Worm (Caenorhabditis elegans) whole organism, L4 larva: ENCODE results near the gene F40G12.2.

Experiments
- F26F4.8 ChIP-seq: fragments of 200-800 bp; sonication (Bioruptor generic); conservative IDR thresholded peaks from 2 replicates; pipeline ENCODE4 v1.3.6; 2022; ENCODE audit warnings: missing genetic modification characterization, missing compliant biosample characterization
- Y75B8A.6 ChIP-seq: fragments of 200-800 bp; sonication (Bioruptor generic); IDR thresholded peaks from 2 replicates; pipeline ENCODE4 v1.3.6; 2022; ENCODE audit warnings: missing genetic modification reagents, missing genetic modification characterization, missing compliant biosample characterization
- aha-1 ChIP-seq: fragments of 150-350 bp; peaks from one replicate; lab custom pipeline; 2014; ENCODE audit warnings: missing biosample characterization, missing genetic modification characterization
- ama-1 ChIP-seq: fragments of 150-350 bp; optimal IDR thresholded peaks from 2 replicates; lab custom pipeline; 2014; ENCODE audit warnings: inconsistent platforms, mixed read lengths
- attf-4 ChIP-seq: sonication (generic microtip); optimal IDR thresholded peaks from 3 replicates; lab custom pipeline; 2017; ENCODE audit warnings: missing biosample characterization, missing genetic modification characterization
- ceh-28 ChIP-seq: fragments of 150-350 bp; optimal IDR thresholded peaks from 2 replicates; lab custom pipeline; 2014; ENCODE audit warnings: missing biosample characterization, missing genetic modification reagents, missing genetic modification characterization
- ceh-44 ChIP-seq: fragments of 200-800 bp; sonication (Bioruptor generic); IDR thresholded peaks from 2 replicates; pipeline ENCODE4 v1.3.6; 2022; ENCODE audit warnings: missing genetic modification reagents, missing genetic modification characterization, missing compliant biosample characterization
- ceh-82 ChIP-seq: sonication (generic microtip); optimal IDR thresholded peaks from 2 replicates; lab custom pipeline; 2017; ENCODE audit warnings: missing biosample characterization, missing genetic modification characterization
- daf-12 ChIP-seq: fragments of 150-350 bp; optimal IDR thresholded peaks from 2 replicates; lab custom pipeline; 2014; ENCODE audit warnings: missing biosample characterization, missing genetic modification reagents, missing genetic modification characterization
- daf-16 ChIP-seq, 3 experiments: sonication (generic microtip); optimal IDR thresholded peaks; 2 replicates each; lab custom pipeline; 2016 to 2017; ENCODE audit warnings: missing genetic modification characterization in 3 of 3, missing genetic modification reagents in 3 of 3, mild to moderate bottlenecking in 2 of 3, missing compliant biosample characterization in 2 of 3, missing biosample characterization in 1 of 3, moderate library complexity in 1 of 3
- daf-19 ChIP-seq: fragments of 200-800 bp; sonication (Bioruptor generic); conservative IDR thresholded peaks from 2 replicates; pipeline ENCODE4 v1.3.6; 2022; ENCODE audit warnings: missing genetic modification characterization, missing compliant biosample characterization
- dmd-6 ChIP-seq: fragments of 200-800 bp; sonication (Bioruptor generic); IDR thresholded peaks from 2 replicates; pipeline ENCODE4 v1.3.6; 2022; ENCODE audit warnings: missing genetic modification reagents, missing genetic modification characterization, missing compliant biosample characterization
- dmd-8 ChIP-seq: fragments of 200-800 bp; sonication (Bioruptor generic); IDR thresholded peaks from 2 replicates; pipeline ENCODE4 v1.3.6; 2022; ENCODE audit warnings: missing genetic modification characterization, missing compliant biosample characterization
- dmd-9 ChIP-seq: fragments of 200-800 bp; sonication (Bioruptor generic); IDR thresholded peaks from 2 replicates; pipeline ENCODE4 v1.3.6; 2022; ENCODE audit warnings: missing genetic modification reagents, missing genetic modification characterization, missing compliant biosample characterization
- egl-27 ChIP-seq: sonication (generic microtip); optimal IDR thresholded peaks from 3 replicates; lab custom pipeline; 2017; ENCODE audit warnings: missing biosample characterization, missing genetic modification reagents, missing genetic modification characterization
- hlh-11 ChIP-seq: fragments of 200-800 bp; sonication (Bioruptor generic); optimal IDR thresholded peaks from 2 replicates; lab custom pipeline; 2018; ENCODE audit warnings: mild to moderate bottlenecking, missing genetic modification characterization, missing compliant biosample characterization
- hlh-30 ChIP-seq: sonication (generic microtip); optimal IDR thresholded peaks from 2 replicates; lab custom pipeline; 2017; ENCODE audit warnings: antibody characterized with exemption, mild to moderate bottlenecking, missing genetic modification characterization, missing compliant biosample characterization; ENCODE audit not compliant: insufficient read depth
- lin-1 ChIP-seq: fragments of 200-800 bp; sonication (Bioruptor generic); IDR thresholded peaks from 2 replicates; pipeline ENCODE4 v1.3.6; 2022; ENCODE audit warnings: missing genetic modification reagents, missing genetic modification characterization, missing compliant biosample characterization
- lin-13 ChIP-seq: fragments of 150-350 bp; optimal IDR thresholded peaks from 2 replicates; lab custom pipeline; 2014; ENCODE audit warnings: missing biosample characterization, missing genetic modification reagents, missing genetic modification characterization
- lin-29 ChIP-seq: fragments of 200-800 bp; sonication (Bioruptor generic); IDR thresholded peaks from 2 replicates; pipeline ENCODE4 v1.3.6; 2022; ENCODE audit warnings: missing genetic modification reagents, missing genetic modification characterization, missing compliant biosample characterization
- mdt-29 ChIP-seq: fragments of 200-800 bp; sonication (Bioruptor generic); IDR thresholded peaks from 2 replicates; pipeline ENCODE4 v1.3.6; 2022; ENCODE audit warnings: missing genetic modification reagents, missing genetic modification characterization, missing compliant biosample characterization
- mes-2 ChIP-seq: sonication (generic microtip); optimal IDR thresholded peaks from 2 replicates; lab custom pipeline; 2016; ENCODE audit warnings: missing genotype, mild to moderate bottlenecking, missing genetic modification characterization, missing compliant biosample characterization; ENCODE audit not compliant: poor library complexity, severe bottlenecking
- mxl-3 ChIP-seq: fragments of 200-800 bp; sonication (Bioruptor generic); optimal IDR thresholded peaks from 2 replicates; lab custom pipeline; 2018; ENCODE audit warnings: mild to moderate bottlenecking, missing genetic modification characterization, missing compliant biosample characterization
- nhr-102 ChIP-seq: sonication (generic microtip); optimal IDR thresholded peaks from 2 replicates; lab custom pipeline; 2016; ENCODE audit warnings: mild to moderate bottlenecking, missing genetic modification characterization, moderate library complexity, missing compliant biosample characterization
- nhr-11 ChIP-seq: fragments of 150-350 bp; optimal IDR thresholded peaks from 2 replicates; lab custom pipeline; 2014; ENCODE audit warnings: missing biosample characterization, missing genetic modification characterization
- nhr-28 ChIP-seq: fragments of 150-350 bp; optimal IDR thresholded peaks from 2 replicates; lab custom pipeline; 2014; ENCODE audit warnings: missing biosample characterization, missing genetic modification characterization
- nhr-48 ChIP-seq: sonication (generic microtip); optimal IDR thresholded peaks from 2 replicates; lab custom pipeline; 2016; ENCODE audit warnings: mild to moderate bottlenecking, missing genetic modification characterization, missing compliant biosample characterization
- nhr-76 ChIP-seq: fragments of 150-350 bp; optimal IDR thresholded peaks from 2 replicates; lab custom pipeline; 2014; ENCODE audit warnings: missing biosample characterization, missing genetic modification characterization
- pqm-1 ChIP-seq: sonication (generic microtip); optimal IDR thresholded peaks from 2 replicates; lab custom pipeline; 2017; ENCODE audit warnings: missing biosample characterization, missing genetic modification characterization
- saeg-2 ChIP-seq: fragments of 200-800 bp; sonication (Bioruptor generic); IDR thresholded peaks from 2 replicates; pipeline ENCODE4 v1.3.6; 2022; ENCODE audit warnings: missing genetic modification reagents, missing genetic modification characterization, missing compliant biosample characterization
- snpc-1.2 ChIP-seq: fragments of 200-800 bp; sonication (Bioruptor generic); IDR thresholded peaks from 2 replicates; pipeline ENCODE4 v1.3.6; 2022; ENCODE audit warnings: missing genetic modification reagents, missing genetic modification characterization, missing compliant biosample characterization
- tra-1 ChIP-seq: fragments of 200-800 bp; sonication (Bioruptor generic); IDR thresholded peaks from 2 replicates; pipeline ENCODE4 v1.3.6; 2022; ENCODE audit warnings: missing genetic modification reagents, missing genetic modification characterization, missing compliant biosample characterization
- unc-130 ChIP-seq: sonication (generic microtip); optimal IDR thresholded peaks from 2 replicates; lab custom pipeline; 2016; ENCODE audit warnings: missing genetic modification reagents, missing genetic modification characterization, missing compliant biosample characterization
- vab-7 ChIP-seq: fragments of 200-800 bp; sonication (Bioruptor generic); IDR thresholded peaks from 2 replicates; pipeline ENCODE4 v1.3.6; 2022; ENCODE audit warnings: missing genetic modification reagents, missing genetic modification characterization, missing compliant biosample characterization
- zfp-2 ChIP-seq: sonication (generic microtip); optimal IDR thresholded peaks from 2 replicates; lab custom pipeline; 2016; ENCODE audit warnings: mild to moderate bottlenecking, missing genetic modification characterization, missing compliant biosample characterization
- zip-11 ChIP-seq: fragments of 200-800 bp; sonication (Bioruptor generic); IDR thresholded peaks from 2 replicates; pipeline ENCODE4 v1.3.6; 2022; ENCODE audit warnings: missing genetic modification characterization, missing compliant biosample characterization
- ztf-7 ChIP-seq: fragments of 150-350 bp; optimal IDR thresholded peaks from 2 replicates; lab custom pipeline; 2014; ENCODE audit warnings: missing biosample characterization, missing genetic modification characterization

The F40G12.2 gene

DNA sequence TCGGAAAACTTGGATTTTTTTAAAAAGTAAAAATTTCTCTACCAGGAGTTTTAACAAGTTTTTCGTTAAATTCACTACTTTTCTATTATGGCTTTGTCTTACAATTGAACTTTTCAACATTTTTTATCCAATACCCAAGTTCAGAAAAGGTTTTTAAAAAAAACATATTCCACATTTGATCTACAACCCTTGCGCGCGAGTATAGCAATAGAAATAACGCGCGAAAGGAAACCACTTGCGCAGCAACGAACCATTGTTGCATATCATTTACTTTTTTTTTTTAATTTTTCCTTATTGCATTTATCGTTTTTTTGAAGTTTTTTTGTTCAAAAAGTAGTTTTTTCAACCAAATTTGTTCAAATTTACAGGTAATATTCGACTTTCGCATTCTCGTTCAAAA lies 25.1 kb upstream of the F40G12.2 start, which contains the start of gene F40G12.11:
TSS of gene F40G12.11 (plus strand) at position 369 of the 400 bp plus-strand sequence.
- TF ChIP-seq vab-7 (GFP tag; lab: Robert Waterston, UW) (no peak), attf-4 (tag; lab: Kevin White, UChicago) (no peak), hlh-30 (tag; lab: Kevin White, UChicago) (no peak), unc-130 (GFP tag; lab: Kevin White, UChicago) (no peak), saeg-2 (GFP tag; lab: Robert Waterston, UW) (no peak), dmd-6 (GFP tag; lab: Robert Waterston, UW) (no peak), nhr-76 (no peak), nhr-102 (tag; lab: Kevin White, UChicago) (no peak), dmd-8 (no peak), nhr-28 (tag; lab: Kevin White, UChicago) (no peak), zfp-2 (no peak), Y75B8A.6 (GFP tag; lab: Robert Waterston, UW) (no peak)

DNA sequence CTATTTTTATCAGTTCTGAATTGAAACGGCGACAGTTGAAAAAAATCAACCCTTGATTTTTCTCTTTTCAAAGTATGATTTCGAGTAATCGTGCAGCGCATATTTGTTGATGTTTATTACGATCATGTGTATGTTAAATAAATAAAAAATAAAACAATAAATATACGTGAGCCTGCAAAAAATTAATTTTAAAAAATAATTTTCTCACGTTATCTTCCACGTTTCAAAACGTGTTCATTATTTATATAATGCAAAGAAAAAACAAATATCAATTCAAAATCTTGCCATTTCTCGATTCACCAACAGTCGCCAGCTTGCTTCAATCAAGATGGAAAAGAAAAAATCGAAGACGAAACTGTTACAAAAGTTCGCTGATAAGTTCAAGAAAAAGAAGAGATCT lies 22.5 kb upstream of the F40G12.2 start, which contains the start of gene F40G12.10:
TSS of gene F40G12.10 (plus strand) at position 301 of the 400 bp plus-strand sequence.
- TF ChIP-seq lin-1 (GFP tag; lab: Robert Waterston, UW) (no peak), daf-19 (GFP tag; lab: Robert Waterston, UW) (no peak), nhr-11 (tag; lab: Kevin White, UChicago) (no peak), daf-12 (tag; lab: Kevin White, UChicago) (no peak), F26F4.8 (GFP tag; lab: Robert Waterston, UW) (no peak), dmd-9 (GFP tag; lab: Robert Waterston, UW) (no peak), ztf-7 (tag; lab: Kevin White, UChicago) (no peak)

DNA sequence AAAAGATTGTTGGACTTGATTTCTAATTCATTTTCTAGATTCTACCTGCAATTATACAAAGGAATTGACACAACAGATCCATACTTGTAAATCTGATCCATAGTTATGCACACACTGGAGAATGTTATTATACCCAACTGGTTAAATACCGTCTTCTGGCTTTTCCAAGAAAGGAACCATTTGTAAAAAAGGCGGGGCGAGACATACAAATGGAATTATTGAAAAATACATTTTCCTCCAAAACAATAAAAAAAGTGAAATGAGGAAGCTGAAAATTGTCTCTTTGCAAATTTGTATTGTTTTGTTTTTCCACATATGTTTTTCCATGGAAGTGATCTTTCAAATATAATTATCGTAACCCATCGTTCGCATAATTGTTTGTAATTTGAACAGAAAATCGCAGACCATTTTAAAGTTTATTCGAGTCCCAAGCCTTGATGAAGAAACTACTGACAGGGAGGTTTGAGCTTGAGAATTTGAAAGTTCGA lies 21.5 kb upstream of the F40G12.2 start, which contains the start of the genes srt-74 and F40G12.9:
TSS of gene srt-74 (minus strand) at position 101 of the 488 bp plus-strand sequence.
TSS of gene F40G12.9 (plus strand) at position 438 of the 488 bp plus-strand sequence.
- TF ChIP-seq ama-1 (lab: Kevin White, UChicago) = no peak
- TF ChIP-seq mxl-3 = no peak
- no peak for TF ChIP-seq zip-11 (GFP tag; lab: Robert Waterston, UW)
- no peak for TF ChIP-seq snpc-1.2 (GFP tag; lab: Robert Waterston, UW)
- no peak for TF ChIP-seq daf-16 (GFP tag; optimal IDR thresholded peaks at IDR 0.05; lab: Kevin White, UChicago)
- TF ChIP-seq daf-16 (tag; optimal IDR thresholded peaks at IDR 0.05; lab: Kevin White, UChicago) = no peak
- TF ChIP-seq lin-13 (GFP tag; lab: Kevin White, UChicago) = no peak
- TF ChIP-seq pqm-1 (tag; lab: Kevin White, UChicago) = no peak
- TF ChIP-seq ceh-44 (GFP tag; lab: Robert Waterston, UW) = no peak
- TF ChIP-seq mdt-29 = no peak
- TF ChIP-seq egl-27 (tag; lab: Kevin White, UChicago) = no peak
- TF ChIP-seq lin-29 = no peak
- TF ChIP-seq mes-2 (tag; lab: Kevin White, UChicago) = no peak
- TF ChIP-seq nhr-48 = no peak
- no peak for TF ChIP-seq F26F4.8 (GFP tag; lab: Robert Waterston, UW)
- TF ChIP-seq ceh-82 (tag; lab: Kevin White, UChicago) = no peak
- TF ChIP-seq hlh-11 (tag; lab: Kevin White, UChicago) = no peak
- no peak for TF ChIP-seq aha-1
- no peak for TF ChIP-seq ceh-28 (tag; lab: Kevin White, UChicago)
- no peak for TF ChIP-seq tra-1
